Fruit fly (Drosophila melanogaster) whole organism, adult: ENCODE results near the gene Srp14.

Experiments used
- CG12768 ChIP-seq: fragments of 200-800 bp; sonication (Bioruptor generic); optimal IDR thresholded peaks from 2 replicates; lab custom pipeline; 2017; ENCODE audit warnings: missing biosample characterization, missing genetic modification characterization, mild to moderate bottlenecking, moderate library complexity, missing genetic modification reagents
- kay ChIP-seq: fragments of 200-800 bp; sonication (Bioruptor generic); peaks from one replicate; lab custom pipeline; 2016; ENCODE audit warnings: missing biosample characterization, missing genetic modification characterization, borderline replicate concordance

DNA sequence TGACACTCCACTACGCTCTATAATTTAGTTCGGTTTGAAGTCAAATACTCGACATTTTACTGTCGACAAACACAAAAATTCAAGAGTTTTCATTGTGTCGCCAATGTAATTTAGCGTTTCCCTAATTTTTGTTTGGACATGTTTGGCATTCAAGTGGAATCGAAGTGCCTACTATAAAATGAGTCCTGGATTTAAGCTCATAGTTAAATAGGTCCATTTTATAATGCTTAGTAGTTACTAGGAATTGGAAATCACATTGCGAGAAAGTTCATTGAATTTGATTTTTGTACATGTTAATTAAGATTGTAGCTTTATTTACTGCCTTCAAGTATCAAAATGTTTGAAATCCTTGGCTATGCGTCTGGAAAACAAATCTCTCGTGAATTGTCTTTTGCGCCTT, 25.6 kb upstream of the Srp14 start, which contains the start of gene att-ORFB:
- TF ChIP-seq CG12768 (GFP tag; lab: Kevin White, UChicago) (no peak), kay (GFP tag; lab: Kevin White, UChicago) (no peak)
